Worm (Caenorhabditis elegans) whole organism, L4 larva: ENCODE data around the gene C07A4.3.

Source experiments
- F37D6.2 ChIP-seq: sonication (generic microtip); optimal IDR thresholded peaks from 2 replicates; lab custom pipeline; 2016; ENCODE audit warnings: mild to moderate bottlenecking, missing genetic modification characterization, missing compliant biosample characterization
- F49E8.2 ChIP-seq: sonication (generic microtip); optimal IDR thresholded peaks from 2 replicates; lab custom pipeline; 2016; ENCODE audit warnings: missing compliant biosample characterization, mild to moderate bottlenecking, missing genetic modification characterization, borderline replicate concordance
- T20F7.1 ChIP-seq: fragments of 200-800 bp; sonication (Bioruptor generic); optimal IDR thresholded peaks from 2 replicates; lab custom pipeline; 2018; ENCODE audit warnings: mild to moderate bottlenecking, missing genetic modification characterization, missing compliant biosample characterization
- Y5F2A.4 ChIP-seq: fragments of 200-800 bp; sonication (Bioruptor generic); optimal IDR thresholded peaks from 2 replicates; lab custom pipeline; 2018; ENCODE audit warnings: mild to moderate bottlenecking, missing genetic modification characterization, missing compliant biosample characterization
- Y75B8A.6 ChIP-seq: fragments of 200-800 bp; sonication (Bioruptor generic); IDR thresholded peaks from 2 replicates; pipeline ENCODE4 v1.3.6; 2022; ENCODE audit warnings: missing genetic modification reagents, missing genetic modification characterization, missing compliant biosample characterization
- ZK546.5 ChIP-seq, 2 experiments: sonication (generic microtip); optimal IDR thresholded peaks; 2 replicates each; lab custom pipeline; 2017; ENCODE audit warnings: missing biosample characterization in 2 of 2, missing genetic modification characterization in 2 of 2
- aha-1 ChIP-seq: fragments of 150-350 bp; peaks from one replicate; lab custom pipeline; 2014; ENCODE audit warnings: missing biosample characterization, missing genetic modification characterization
- aly-2 ChIP-seq: sonication (generic microtip); optimal IDR thresholded peaks from 2 replicates; lab custom pipeline; 2018; ENCODE audit warnings: missing biosample characterization, missing genetic modification characterization
- ama-1 ChIP-seq: fragments of 150-350 bp; optimal IDR thresholded peaks from 2 replicates; lab custom pipeline; 2014; ENCODE audit warnings: inconsistent platforms, mixed read lengths
- arid-1 ChIP-seq: fragments of 200-800 bp; sonication (Bioruptor generic); conservative IDR thresholded peaks from 2 replicates; pipeline ENCODE4 v1.3.6; 2022; ENCODE audit warnings: missing genetic modification reagents, missing genetic modification characterization, missing compliant biosample characterization
- attf-4 ChIP-seq: sonication (generic microtip); optimal IDR thresholded peaks from 3 replicates; lab custom pipeline; 2017; ENCODE audit warnings: missing biosample characterization, missing genetic modification characterization
- ceh-20 ChIP-seq: fragments of 200-800 bp; sonication (Bioruptor generic); IDR thresholded peaks from 2 replicates; pipeline ENCODE4 v1.3.6; 2022; ENCODE audit warnings: missing genetic modification reagents, missing genetic modification characterization, missing compliant biosample characterization
- ceh-28 ChIP-seq: fragments of 150-350 bp; optimal IDR thresholded peaks from 2 replicates; lab custom pipeline; 2014; ENCODE audit warnings: missing biosample characterization, missing genetic modification reagents, missing genetic modification characterization
- ceh-32 ChIP-seq: sonication (generic microtip); optimal IDR thresholded peaks from 2 replicates; lab custom pipeline; 2016; ENCODE audit warnings: mild to moderate bottlenecking, missing genetic modification characterization, missing compliant biosample characterization; ENCODE audit not compliant: poor library complexity
- ceh-62 ChIP-seq: sonication (generic microtip); optimal IDR thresholded peaks from 2 replicates; lab custom pipeline; 2017; ENCODE audit warnings: missing biosample characterization, missing genetic modification characterization
- ceh-82 ChIP-seq: sonication (generic microtip); optimal IDR thresholded peaks from 2 replicates; lab custom pipeline; 2017; ENCODE audit warnings: missing biosample characterization, missing genetic modification characterization
- ctbp-1 ChIP-seq: fragments of 200-800 bp; sonication (Bioruptor generic); IDR thresholded peaks from 2 replicates; pipeline ENCODE4 v1.3.6; 2022; ENCODE audit warnings: missing genetic modification reagents, missing genetic modification characterization, missing compliant biosample characterization
- daf-19 ChIP-seq: fragments of 200-800 bp; sonication (Bioruptor generic); conservative IDR thresholded peaks from 2 replicates; pipeline ENCODE4 v1.3.6; 2022; ENCODE audit warnings: missing genetic modification characterization, missing compliant biosample characterization
- daf-8 ChIP-seq: fragments of 200-800 bp; sonication (Bioruptor generic); IDR thresholded peaks from 2 replicates; pipeline ENCODE4 v1.3.6; 2022; ENCODE audit warnings: missing genetic modification characterization, missing compliant biosample characterization
- dmd-8 ChIP-seq: fragments of 200-800 bp; sonication (Bioruptor generic); IDR thresholded peaks from 2 replicates; pipeline ENCODE4 v1.3.6; 2022; ENCODE audit warnings: missing genetic modification characterization, missing compliant biosample characterization
- dmd-9 ChIP-seq: fragments of 200-800 bp; sonication (Bioruptor generic); IDR thresholded peaks from 2 replicates; pipeline ENCODE4 v1.3.6; 2022; ENCODE audit warnings: missing genetic modification reagents, missing genetic modification characterization, missing compliant biosample characterization
- fkh-10 ChIP-seq: fragments of 150-350 bp; optimal IDR thresholded peaks from 2 replicates; lab custom pipeline; 2014; ENCODE audit warnings: missing biosample characterization, missing genetic modification reagents, missing genetic modification characterization
- gei-8 ChIP-seq: fragments of 200-800 bp; sonication (Bioruptor generic); optimal IDR thresholded peaks from 2 replicates; lab custom pipeline; 2018; ENCODE audit warnings: mild to moderate bottlenecking, missing genetic modification characterization, missing compliant biosample characterization
- jun-1 ChIP-seq: fragments of 150-350 bp; optimal IDR thresholded peaks from 2 replicates; lab custom pipeline; 2014; ENCODE audit warnings: missing biosample characterization, missing genetic modification reagents, missing genetic modification characterization
- lin-15B ChIP-seq: fragments of 150-350 bp; sonication (generic microtip); optimal IDR thresholded peaks from 3 replicates; lab custom pipeline; 2014; ENCODE audit warnings: missing biosample characterization, missing genetic modification characterization
- lin-38 ChIP-seq: fragments of 200-800 bp; sonication (Bioruptor generic); IDR thresholded peaks from 2 replicates; pipeline ENCODE4 v1.3.6; 2022; ENCODE audit warnings: missing genetic modification reagents, missing genetic modification characterization, missing compliant biosample characterization
- lin-39 ChIP-seq: fragments of 150-350 bp; optimal IDR thresholded peaks from 2 replicates; lab custom pipeline; 2014; ENCODE audit warnings: missing biosample characterization, missing genetic modification reagents, missing genetic modification characterization
- lir-3 ChIP-seq: sonication (generic microtip); optimal IDR thresholded peaks from 2 replicates; lab custom pipeline; 2016; ENCODE audit warnings: mild to moderate bottlenecking, missing genetic modification characterization, missing compliant biosample characterization
- madf-9 ChIP-seq: fragments of 200-800 bp; sonication (Bioruptor generic); conservative IDR thresholded peaks from 2 replicates; pipeline ENCODE4 v1.3.6; 2022; ENCODE audit warnings: missing genetic modification reagents, missing genetic modification characterization, missing compliant biosample characterization
- mdl-1 ChIP-seq, 2 experiments: fragments of 150-350 bp in 1 of 2; sonication (generic microtip) in 1 of 2; optimal IDR thresholded peaks; 2 replicates each; lab custom pipeline; 2014 to 2017; ENCODE audit warnings: missing biosample characterization in 2 of 2, missing genetic modification characterization in 2 of 2
- mes-2 ChIP-seq: sonication (generic microtip); optimal IDR thresholded peaks from 2 replicates; lab custom pipeline; 2016; ENCODE audit warnings: missing genotype, mild to moderate bottlenecking, missing genetic modification characterization, missing compliant biosample characterization; ENCODE audit not compliant: poor library complexity, severe bottlenecking
- mxl-3 ChIP-seq: fragments of 200-800 bp; sonication (Bioruptor generic); optimal IDR thresholded peaks from 2 replicates; lab custom pipeline; 2018; ENCODE audit warnings: mild to moderate bottlenecking, missing genetic modification characterization, missing compliant biosample characterization
- nhr-111 ChIP-seq: fragments of 200-800 bp; sonication (Bioruptor generic); optimal IDR thresholded peaks from 2 replicates; lab custom pipeline; 2018; ENCODE audit warnings: mild to moderate bottlenecking, missing genetic modification characterization, missing compliant biosample characterization
- nhr-237 ChIP-seq: sonication (generic microtip); optimal IDR thresholded peaks from 2 replicates; lab custom pipeline; 2017; ENCODE audit warnings: missing biosample characterization, missing genetic modification characterization
- nhr-25 ChIP-seq: sonication (generic microtip); optimal IDR thresholded peaks from 2 replicates; lab custom pipeline; 2017; ENCODE audit warnings: missing genetic modification characterization, mild to moderate bottlenecking, missing compliant biosample characterization, antibody characterized with exemption, moderate library complexity, borderline replicate concordance; ENCODE audit not compliant: insufficient read depth
- nhr-42 ChIP-seq: fragments of 200-800 bp; sonication (Bioruptor generic); IDR thresholded peaks from 2 replicates; pipeline ENCODE4 v1.3.6; 2022; ENCODE audit warnings: missing genetic modification characterization, missing compliant biosample characterization
- nhr-48 ChIP-seq: sonication (generic microtip); optimal IDR thresholded peaks from 2 replicates; lab custom pipeline; 2016; ENCODE audit warnings: mild to moderate bottlenecking, missing genetic modification characterization, missing compliant biosample characterization
- nhr-6 ChIP-seq: fragments of 150-350 bp; optimal IDR thresholded peaks from 2 replicates; lab custom pipeline; 2014; ENCODE audit warnings: missing biosample characterization, missing genetic modification characterization
- php-3 ChIP-seq: fragments of 200-800 bp; sonication (Bioruptor generic); IDR thresholded peaks from 2 replicates; pipeline ENCODE4 v1.3.6; 2022; ENCODE audit warnings: missing genetic modification reagents, missing genetic modification characterization, missing compliant biosample characterization
- pqm-1 ChIP-seq: sonication (generic microtip); optimal IDR thresholded peaks from 2 replicates; lab custom pipeline; 2017; ENCODE audit warnings: missing biosample characterization, missing genetic modification characterization
- sdz-12 ChIP-seq: fragments of 200-800 bp; sonication (Bioruptor generic); optimal IDR thresholded peaks from 2 replicates; lab custom pipeline; 2018; ENCODE audit warnings: mild to moderate bottlenecking, missing genetic modification characterization, missing compliant biosample characterization
- skn-1 ChIP-seq: fragments of 150-350 bp; optimal IDR thresholded peaks from 2 replicates; lab custom pipeline; 2014; ENCODE audit warnings: missing biosample characterization, missing genetic modification characterization
- snpc-1.2 ChIP-seq: fragments of 200-800 bp; sonication (Bioruptor generic); IDR thresholded peaks from 2 replicates; pipeline ENCODE4 v1.3.6; 2022; ENCODE audit warnings: missing genetic modification reagents, missing genetic modification characterization, missing compliant biosample characterization
- snpc-4 ChIP-seq: fragments of 150-350 bp; optimal IDR thresholded peaks from 2 replicates; lab custom pipeline; 2014; ENCODE audit warnings: missing biosample characterization, missing genetic modification characterization
- spr-1 ChIP-seq: sonication (generic microtip); optimal IDR thresholded peaks from 2 replicates; lab custom pipeline; 2016; ENCODE audit warnings: mild to moderate bottlenecking, missing genetic modification characterization, missing compliant biosample characterization
- spr-3 ChIP-seq: fragments of 200-800 bp; sonication (Bioruptor generic); optimal IDR thresholded peaks from 2 replicates; lab custom pipeline; 2018; ENCODE audit warnings: mild to moderate bottlenecking, missing genetic modification characterization, missing compliant biosample characterization
- tag-97 ChIP-seq: fragments of 200-800 bp; sonication (Bioruptor generic); IDR thresholded peaks from 2 replicates; pipeline ENCODE4 v1.3.6; 2022; ENCODE audit warnings: missing genetic modification characterization, missing compliant biosample characterization
- tra-1 ChIP-seq: fragments of 200-800 bp; sonication (Bioruptor generic); IDR thresholded peaks from 2 replicates; pipeline ENCODE4 v1.3.6; 2022; ENCODE audit warnings: missing genetic modification reagents, missing genetic modification characterization, missing compliant biosample characterization
- unc-39 ChIP-seq: sonication (generic microtip); optimal IDR thresholded peaks from 2 replicates; lab custom pipeline; 2017; ENCODE audit warnings: missing biosample characterization, missing genetic modification characterization
- zag-1 ChIP-seq: fragments of 150-350 bp; optimal IDR thresholded peaks from 2 replicates; lab custom pipeline; 2014; ENCODE audit warnings: missing biosample characterization, missing genetic modification characterization
- zfp-2 ChIP-seq: sonication (generic microtip); optimal IDR thresholded peaks from 2 replicates; lab custom pipeline; 2016; ENCODE audit warnings: mild to moderate bottlenecking, missing genetic modification characterization, missing compliant biosample characterization
- zip-2 ChIP-seq: fragments of 150-350 bp; optimal IDR thresholded peaks from 2 replicates; lab custom pipeline; 2014; ENCODE audit warnings: missing biosample characterization, missing genetic modification characterization

C07A4.3 gene

ce11 chrX:10145011-10145410, 29.8 kb upstream of the C07A4.3 start:
- TF ChIP-seq jun-1 (tag; lab: Kevin White, UChicago) (no peak), gei-8 (GFP tag; lab: Kevin White, UChicago) (peak; percentile 72), nhr-25 (tag; lab: Kevin White, UChicago) (peak; percentile 20), ceh-20 (GFP tag; lab: Robert Waterston, UW) (peak; percentile 79), aly-2 (no peak), daf-19 (peak; percentile 93), mes-2 (tag; lab: Kevin White, UChicago) (peak; percentile 79), attf-4 (tag; lab: Kevin White, UChicago) (no peak), pqm-1 (no peak), T20F7.1 (GFP tag; lab: Kevin White, UChicago) (no peak), zag-1 (tag; lab: Kevin White, UChicago) (no peak), nhr-48 (tag; lab: Kevin White, UChicago) (peak; percentile 64), madf-9 (GFP tag; lab: Robert Waterston, UW) (peak; percentile 78), F49E8.2 (tag; lab: Kevin White, UChicago) (peak; percentile 30), snpc-1.2 (GFP tag; lab: Robert Waterston, UW) (peak; percentile 88), ama-1 (lab: Kevin White, UChicago) (no peak), tag-97 (GFP tag; lab: Robert Waterston, UW) (no peak), arid-1 (GFP tag; lab: Robert Waterston, UW) (peak; percentile 90), sdz-12 (GFP tag; lab: Kevin White, UChicago) (peak; percentile 84), spr-3 (GFP tag; lab: Kevin White, UChicago) (peak; percentile 59), dmd-8 (peak; percentile 80), lir-3 (peak; percentile 85), fkh-10 (GFP tag; lab: Kevin White, UChicago) (peak; percentile 25), ZK546.5 (tag; optimal IDR thresholded peaks at IDR 0.05; lab: Kevin White, UChicago) (no peak), daf-8 (GFP tag; lab: Robert Waterston, UW) (0 out of 2 replicates have a peak, but pooled peaks have one; percentile 50), ceh-62 (tag; lab: Kevin White, UChicago) (no peak), mxl-3 (GFP tag; lab: Kevin White, UChicago) (peak; percentile 56), zip-2 (tag; lab: Kevin White, UChicago) (no peak), Y75B8A.6 (GFP tag; lab: Robert Waterston, UW) (peak; percentile 74), php-3 (peak; percentile 76), nhr-111 (GFP tag; lab: Kevin White, UChicago) (peak; percentile 76), Y5F2A.4 (peak; percentile 55), skn-1 (tag; lab: Kevin White, UChicago) (no peak), dmd-9 (GFP tag; lab: Robert Waterston, UW) (peak; percentile 84), ctbp-1 (peak; percentile 77; the same call in 1 of the 2 replicates), unc-39 (tag; lab: Kevin White, UChicago) (no peak), lin-39 (tag; lab: Kevin White, UChicago) (no peak), mdl-1 (tag; optimal IDR thresholded peaks at IDR 0.05; lab: Kevin White, UChicago) (no peak), nhr-237 (tag; lab: Kevin White, UChicago) (no peak), ceh-28 (no peak), aha-1 (peak; percentile 99), lin-15B (tag; lab: Kevin White, UChicago) (no peak), nhr-6 (tag; lab: Kevin White, UChicago) (peak; percentile 5), F37D6.2 (tag; lab: Kevin White, UChicago) (peak; percentile 68), zfp-2 (peak; percentile 15), nhr-42 (GFP tag; lab: Robert Waterston, UW) (peak; percentile 68; the same call in 1 of the 2 replicates), ceh-82 (tag; lab: Kevin White, UChicago) (no peak), lin-38 (GFP tag; lab: Robert Waterston, UW) (peak; percentile 77), ceh-32 (tag; lab: Kevin White, UChicago) (peak; percentile 58), snpc-4 (tag; lab: Kevin White, UChicago) (no peak), spr-1 (tag; lab: Kevin White, UChicago) (peak; percentile 67), tra-1 (GFP tag; lab: Robert Waterston, UW) (peak; percentile 84)
